Worm (Caenorhabditis elegans) whole organism, L4/young adult: ENCODE measurements around the gene phf-10.

Experiments
- W03F9.2 ChIP-seq: fragments of 150-350 bp; optimal IDR thresholded peaks from 2 replicates; lab custom pipeline; 2014; ENCODE audit warnings: missing biosample characterization, missing genetic modification characterization
- dao-5 ChIP-seq: sonication (generic microtip); optimal IDR thresholded peaks from 2 replicates; lab custom pipeline; 2016; ENCODE audit warnings: missing genotype, missing genetic modification characterization, moderate library complexity, missing compliant biosample characterization
- him-1 ChIP-seq: sonication (generic microtip); optimal IDR thresholded peaks from 2 replicates; lab custom pipeline; 2016; ENCODE audit warnings: missing genotype, missing genetic modification reagents, missing genetic modification characterization, missing compliant biosample characterization

phf-10 gene

DNA sequence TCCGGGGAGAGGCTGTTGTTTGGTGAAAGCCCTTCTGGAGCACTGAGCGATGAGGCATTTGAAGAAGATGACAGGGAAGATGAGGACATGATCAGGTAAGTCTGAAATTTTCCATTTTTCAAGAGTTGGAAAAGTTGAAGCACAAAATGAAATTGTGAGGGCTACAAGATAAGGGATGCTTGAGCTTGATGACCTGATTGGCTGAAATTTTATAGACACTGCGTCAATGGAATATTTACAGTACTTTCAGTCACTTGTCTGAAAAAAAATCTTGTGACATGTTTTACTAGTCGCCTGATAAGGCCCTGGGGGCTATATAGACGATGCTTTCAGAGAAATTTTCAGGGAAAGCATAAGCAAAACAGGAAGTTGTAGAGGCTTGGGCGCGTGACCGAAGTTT is 25.0 kb upstream of the phf-10 start, which contains the start of gene dmd-8:
dmd-8 (minus strand) TSS at position 101 of the 400 bp plus-strand sequence.
- TF ChIP-seq him-1 (tag; lab: Kevin White, UChicago) (no peak), W03F9.2 (tag; lab: Kevin White, UChicago) (no peak), dao-5 (tag; lab: Kevin White, UChicago) (no peak)

DNA sequence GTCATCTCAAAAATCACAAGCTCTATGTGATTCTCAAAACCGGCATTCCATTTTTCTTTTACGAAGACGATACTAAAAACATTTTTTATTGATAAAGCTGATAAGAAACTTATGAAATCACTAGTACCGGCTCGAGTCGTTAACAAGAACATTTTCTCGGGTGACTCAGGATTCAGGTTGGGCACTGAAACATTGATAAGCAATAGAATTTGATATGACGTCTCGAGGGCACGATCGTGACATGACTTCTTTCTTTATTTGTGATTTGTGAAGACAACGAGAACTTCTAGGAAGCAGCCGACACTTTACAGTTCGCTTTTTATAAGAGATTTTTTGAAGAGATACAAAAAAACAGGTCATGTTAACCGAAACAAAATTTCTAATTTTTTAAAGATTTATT is 22.3 kb upstream of the phf-10 start:
- no peak for TF ChIP-seq him-1 (tag; lab: Kevin White, UChicago)
- TF ChIP-seq dao-5 (tag; lab: Kevin White, UChicago), result no peak
- TF ChIP-seq W03F9.2 (tag; lab: Kevin White, UChicago), result no peak

DNA sequence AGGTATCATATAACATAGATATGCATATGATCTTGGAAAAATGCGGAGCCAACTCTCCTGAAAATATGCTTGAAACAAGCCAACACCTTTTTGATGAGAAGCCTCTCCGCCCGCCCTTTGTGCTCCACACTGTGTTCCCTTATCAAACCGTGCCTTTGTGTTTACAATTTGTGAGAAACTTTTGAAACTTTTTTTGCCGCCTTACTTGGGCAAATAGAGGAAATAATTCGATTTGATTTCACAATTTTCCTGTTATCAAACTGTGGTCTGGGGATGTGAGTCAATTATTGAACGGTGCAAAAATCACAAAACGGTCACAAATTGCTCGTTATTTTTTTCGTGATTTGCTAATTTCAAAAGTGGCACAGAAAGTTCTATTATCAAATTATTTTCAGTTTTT is 21.2 kb upstream of the phf-10 start:
- TF ChIP-seq him-1 (tag; lab: Kevin White, UChicago), result no peak
- TF ChIP-seq dao-5 (tag; lab: Kevin White, UChicago), result no peak
- no peak for TF ChIP-seq W03F9.2 (tag; lab: Kevin White, UChicago)

DNA sequence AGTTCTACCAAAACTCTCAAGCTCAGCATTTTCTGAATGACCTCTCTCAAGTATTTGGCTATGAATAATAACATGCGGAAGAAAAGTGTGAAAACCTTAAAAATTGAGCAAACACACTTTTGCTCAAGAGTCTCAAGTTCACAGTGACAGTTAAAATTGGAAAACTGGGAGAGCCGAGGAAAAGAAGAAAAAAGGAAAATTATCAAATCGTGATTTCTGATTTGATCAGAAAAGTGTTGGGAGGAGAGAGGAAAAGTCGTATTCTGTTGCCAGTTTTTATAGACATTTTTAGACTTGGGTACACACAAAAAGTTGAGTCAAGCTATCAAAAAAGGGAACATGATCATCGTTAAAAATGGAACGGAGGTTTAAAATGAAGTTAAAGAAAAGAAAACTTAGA is 19.9 kb upstream of the phf-10 start:
- TF ChIP-seq W03F9.2 (tag; lab: Kevin White, UChicago) (no peak), him-1 (tag; lab: Kevin White, UChicago) (no peak), dao-5 (tag; lab: Kevin White, UChicago) (no peak)

DNA sequence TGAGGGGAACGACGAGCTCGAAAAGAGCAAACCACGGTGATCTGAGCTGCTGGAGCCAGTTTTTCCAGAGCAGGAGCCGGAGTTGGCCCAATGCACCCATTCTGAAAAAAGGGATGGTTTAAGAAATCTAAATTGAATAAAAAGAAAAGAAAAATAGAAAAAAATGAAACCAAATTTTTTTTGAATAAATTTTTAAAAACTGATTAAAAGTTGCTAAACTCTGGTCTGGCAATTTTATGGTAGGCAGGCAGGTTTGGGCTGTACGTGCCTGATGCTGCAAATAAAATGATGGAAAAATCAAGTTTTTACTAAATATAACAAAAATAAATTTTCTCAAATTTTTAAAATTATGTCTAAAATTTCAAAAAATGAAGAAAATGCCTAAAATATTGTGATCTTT is 19.3 kb upstream of the phf-10 start, which contains the start of gene abt-4:
abt-4 (minus strand) TSS at position 101 of the 400 bp plus-strand sequence.
- TF ChIP-seq dao-5 (tag; lab: Kevin White, UChicago) (no peak), W03F9.2 (tag; lab: Kevin White, UChicago) (no peak), him-1 (tag; lab: Kevin White, UChicago) (no peak)

DNA sequence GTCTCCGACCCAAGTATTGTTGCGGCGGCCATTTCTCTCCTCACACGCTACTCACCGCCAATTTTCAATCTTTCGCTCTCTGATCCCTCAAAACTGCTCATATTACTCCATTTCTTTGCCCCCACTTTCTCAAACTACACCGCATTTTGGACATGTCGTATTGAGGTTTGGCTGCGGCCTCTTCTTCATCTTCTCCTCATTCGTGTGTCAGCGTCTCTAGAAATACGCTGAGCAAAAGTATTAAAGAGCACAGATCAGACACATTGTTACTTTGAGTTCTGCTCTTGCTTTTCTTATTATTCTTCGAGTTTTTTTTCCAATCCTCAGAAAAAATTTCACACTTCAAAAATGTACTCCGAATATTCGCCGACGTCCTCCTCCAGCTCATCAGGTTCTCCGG is 8.6 kb upstream of the phf-10 start:
- TF ChIP-seq dao-5 (tag; lab: Kevin White, UChicago), result no peak
- TF ChIP-seq him-1 (tag; lab: Kevin White, UChicago), result no peak
- no peak for TF ChIP-seq W03F9.2 (tag; lab: Kevin White, UChicago)

DNA sequence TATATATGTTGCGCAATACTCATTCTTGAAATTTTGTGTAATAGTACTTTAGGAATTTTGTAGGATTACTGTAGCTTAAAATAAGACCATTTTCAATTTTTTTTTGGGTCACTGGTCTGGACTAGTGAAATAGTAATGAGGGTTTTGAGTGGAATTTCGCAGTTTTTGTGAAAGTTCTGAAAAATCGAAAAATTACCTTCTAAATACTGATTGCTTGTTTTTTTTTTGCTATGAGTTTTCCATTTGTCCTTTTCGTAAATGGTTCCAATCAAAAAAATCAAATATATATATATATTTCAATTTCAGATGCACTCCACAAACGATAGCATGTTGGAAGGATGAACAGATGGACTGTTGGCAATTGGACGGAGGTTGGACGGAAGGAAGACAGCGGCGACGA is 1.1 kb upstream of the phf-10 start, which contains the start of gene nhr-15:
nhr-15 (plus strand) TSS at position 301 of the 400 bp plus-strand sequence.
- TF ChIP-seq W03F9.2 (tag; lab: Kevin White, UChicago), result no peak
- TF ChIP-seq dao-5 (tag; lab: Kevin White, UChicago), result no peak
- TF ChIP-seq him-1 (tag; lab: Kevin White, UChicago), result no peak

DNA sequence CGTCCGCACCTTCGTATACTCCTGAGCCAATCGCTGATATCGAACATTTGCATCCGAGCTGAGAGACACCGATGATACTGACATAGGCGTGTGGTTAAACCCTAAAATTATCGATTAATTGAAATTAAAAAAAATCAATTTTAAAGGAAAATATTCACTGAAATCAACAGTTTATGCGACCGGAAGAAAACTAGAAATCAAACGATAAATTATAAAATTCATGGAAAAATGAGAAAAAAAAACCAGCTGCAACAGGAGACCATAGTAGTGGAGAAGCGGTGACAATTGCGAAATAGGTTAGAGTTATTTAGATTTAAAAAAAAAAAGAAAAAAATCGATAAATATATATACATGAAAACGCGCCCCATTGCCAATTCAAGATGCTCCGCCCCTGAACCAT is 6.8 kb downstream of the phf-10 start, which contains the start of gene F33E11.3:
F33E11.3 (minus strand) TSS at position 101 of the 400 bp plus-strand sequence.
- TF ChIP-seq dao-5 (tag; lab: Kevin White, UChicago) (no peak), him-1 (tag; lab: Kevin White, UChicago) (no peak), W03F9.2 (tag; lab: Kevin White, UChicago) (no peak)

DNA sequence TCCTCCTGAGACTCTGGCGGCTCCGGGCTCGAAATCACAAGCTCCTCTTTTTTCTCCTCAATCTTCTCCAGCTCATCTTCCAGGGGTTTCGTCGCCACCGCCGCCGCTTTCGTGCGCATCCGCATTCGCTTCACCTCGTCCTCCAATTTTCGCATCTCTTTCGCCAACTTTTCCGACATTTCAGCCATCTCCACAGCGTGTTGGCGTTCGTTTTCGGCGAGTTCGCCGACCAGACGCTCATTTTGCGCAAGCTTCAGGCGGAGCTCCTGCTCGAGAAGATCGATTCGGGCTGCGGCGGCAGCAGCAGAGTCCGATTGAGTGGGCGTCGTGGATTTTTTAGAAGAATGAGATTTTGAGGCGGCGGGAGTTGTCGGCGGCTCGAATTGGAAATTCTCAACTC is 8.1 kb downstream of the phf-10 start:
- TF ChIP-seq dao-5 (tag; lab: Kevin White, UChicago) (no peak), W03F9.2 (tag; lab: Kevin White, UChicago) (no peak), him-1 (tag; lab: Kevin White, UChicago) (no peak)

DNA sequence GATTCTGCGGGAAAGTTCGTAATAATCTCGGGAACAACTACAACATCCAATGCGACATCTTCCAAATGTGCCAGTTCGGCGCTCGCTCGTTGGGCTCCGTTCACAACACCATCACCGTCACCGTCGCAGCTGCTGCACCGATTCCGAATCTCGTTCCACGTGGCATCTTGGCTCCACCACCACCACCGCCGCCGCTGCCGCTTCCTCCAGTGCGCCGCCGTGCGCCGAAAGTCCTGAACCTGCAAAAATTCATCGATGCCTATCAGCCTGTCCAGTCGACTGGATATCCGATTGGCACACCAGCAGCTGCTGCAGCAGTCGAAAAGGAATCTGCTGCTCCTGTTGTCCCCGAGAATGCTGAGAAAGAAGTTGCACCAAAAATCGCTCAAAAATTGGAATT is 13.0 kb downstream of the phf-10 start:
- no peak for TF ChIP-seq dao-5 (tag; lab: Kevin White, UChicago)
- TF ChIP-seq W03F9.2 (tag; lab: Kevin White, UChicago), result no peak
- no peak for TF ChIP-seq him-1 (tag; lab: Kevin White, UChicago)

DNA sequence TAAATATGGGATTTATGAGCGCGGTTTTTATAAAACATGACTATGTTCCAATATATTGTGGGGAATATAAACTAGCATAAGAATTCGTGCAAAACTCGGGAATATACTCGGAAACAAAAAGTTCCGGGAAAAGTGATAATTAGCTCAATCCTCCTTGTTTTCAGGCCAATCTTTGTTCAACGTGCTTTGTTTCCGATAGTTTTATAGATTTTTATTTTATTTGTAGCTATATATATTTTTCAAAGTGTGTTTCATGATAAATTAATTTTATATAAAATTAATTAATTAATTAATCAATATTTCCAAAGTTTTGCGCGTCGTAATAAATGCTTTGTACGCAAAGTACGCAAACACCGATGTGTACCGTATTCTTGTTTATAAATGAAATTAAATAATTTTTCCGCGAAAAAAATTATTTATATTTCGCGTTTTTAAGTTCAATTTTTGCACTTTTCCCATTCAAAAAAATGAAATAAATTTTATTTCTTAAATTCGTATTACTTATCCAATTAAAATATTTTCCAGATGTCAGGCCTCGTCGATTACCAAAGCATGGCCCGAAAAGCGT is 13.9 kb downstream of the phf-10 start, which contains the start of gene F33E11.2:
F33E11.2 (plus strand) TSS at position 524 of the 568 bp plus-strand sequence.
- no peak for TF ChIP-seq W03F9.2 (tag; lab: Kevin White, UChicago)

DNA sequence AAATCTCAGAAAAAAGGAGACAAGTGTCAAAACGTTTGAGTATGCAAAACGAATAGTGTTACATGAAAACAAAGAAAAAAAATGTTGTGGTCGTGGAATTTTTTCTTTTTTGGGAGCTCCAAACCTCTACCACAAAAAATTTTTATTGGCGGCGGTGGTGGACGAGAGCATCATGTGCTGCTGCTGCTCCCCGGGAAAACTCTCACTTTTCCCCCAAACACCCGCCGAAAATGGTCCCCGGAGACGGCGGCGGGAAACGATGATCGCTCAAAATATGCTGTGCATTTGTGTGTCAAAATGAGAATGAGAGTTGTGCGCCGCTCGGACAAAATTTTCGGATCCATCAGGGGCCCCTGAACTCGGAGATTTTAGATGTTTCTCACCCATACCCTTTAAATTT is 15.6 kb downstream of the phf-10 start:
- TF ChIP-seq W03F9.2 (tag; lab: Kevin White, UChicago), result no peak

DNA sequence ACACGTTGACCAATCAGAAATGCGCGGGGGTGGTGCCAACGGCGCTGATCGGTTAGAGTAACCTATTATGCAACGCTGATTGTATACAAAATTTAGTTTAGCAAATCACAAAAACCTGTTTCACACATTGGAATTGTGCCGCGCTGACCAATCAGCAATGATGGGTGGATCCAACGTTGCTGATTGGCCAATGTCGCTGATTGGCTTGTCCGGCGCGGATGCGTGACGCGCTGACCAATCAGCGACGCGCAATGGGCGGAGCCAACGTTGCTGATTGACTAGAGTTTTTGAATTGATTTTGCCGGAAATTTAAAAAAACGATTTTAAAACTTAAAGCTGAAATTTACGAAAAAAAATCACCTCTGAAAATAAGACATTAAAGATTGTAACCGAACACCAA is 26.1 kb downstream of the phf-10 start:
- no peak for TF ChIP-seq him-1 (tag; lab: Kevin White, UChicago)
- TF ChIP-seq dao-5 (tag; lab: Kevin White, UChicago), result no peak
- TF ChIP-seq W03F9.2 (tag; lab: Kevin White, UChicago), result no peak

DNA sequence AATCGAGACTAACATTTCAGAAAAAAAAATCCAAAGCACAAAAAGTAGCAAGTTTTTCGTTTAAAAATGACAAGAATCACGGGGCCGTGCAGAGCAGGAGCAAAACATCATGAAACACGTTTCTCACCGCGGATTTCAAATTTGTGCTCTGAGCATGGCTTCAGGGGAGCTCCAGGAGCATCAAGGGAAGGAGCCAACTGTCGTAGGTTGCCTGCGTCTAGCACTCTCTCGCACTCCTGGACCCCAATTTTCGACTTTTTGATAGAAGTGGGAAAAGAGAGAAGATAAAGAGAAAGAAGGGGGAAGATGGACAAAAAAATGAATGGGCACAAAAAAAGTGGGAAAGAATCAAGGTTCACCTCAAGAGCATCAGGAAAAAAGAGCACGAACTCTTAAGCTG is 26.6 kb downstream of the phf-10 start:
- TF ChIP-seq W03F9.2 (tag; lab: Kevin White, UChicago) (no peak), him-1 (tag; lab: Kevin White, UChicago) (no peak), dao-5 (tag; lab: Kevin White, UChicago) (no peak)
